Fruit fly (Drosophila melanogaster): ENCODE data around the gene Cpsf73.

DNA sequence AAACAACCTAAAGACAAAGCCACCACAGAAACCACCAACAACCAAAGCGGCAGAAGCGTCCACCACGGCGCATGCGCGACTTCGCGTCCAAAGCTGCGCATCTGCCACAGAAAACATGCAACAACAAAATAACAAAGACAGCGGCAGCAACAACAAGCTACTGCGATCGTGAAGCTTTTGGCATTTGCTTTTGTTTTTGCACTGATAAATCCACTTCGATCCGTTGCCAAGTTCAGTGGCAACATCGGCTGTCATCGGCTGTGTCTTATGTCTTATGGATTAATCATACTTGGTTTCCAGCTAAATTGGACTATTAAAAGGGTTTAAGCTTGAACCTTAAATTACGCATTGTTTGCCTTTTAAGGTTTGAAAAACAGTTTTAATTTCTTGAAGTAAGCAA lies 29.3 kb upstream of the Cpsf73 start, which contains the start of gene Muc91C:
- no peak for TF ChIP-seq CG9948 (tag; optimal IDR thresholded peaks at IDR 0.05)
- TF ChIP-seq fd96Ca (GFP tag; IDR thresholded peaks at IDR 0.05) = no peak
- no peak for TF ChIP-seq EcR (GFP tag; optimal IDR thresholded peaks at IDR 0.05)
- no peak for TF ChIP-seq CG10348 (GFP tag; IDR thresholded peaks at IDR 0.05)
- TF ChIP-seq CG32121 (GFP tag; IDR thresholded peaks at IDR 0.05) = no peak
- TF ChIP-seq CG34367 (tag; optimal IDR thresholded peaks at IDR 0.05) = no peak
- no peak for TF ChIP-seq CG4496 (GFP tag; IDR thresholded peaks at IDR 0.05)
- TF ChIP-seq Ets98B (GFP tag; IDR thresholded peaks at IDR 0.05) = no peak
- TF ChIP-seq rn (GFP tag; IDR thresholded peaks at IDR 0.05) = no peak
- TF ChIP-seq Snoo (tag; optimal IDR thresholded peaks at IDR 0.05) = no peak
- no peak for TF ChIP-seq D1 (tag; optimal IDR thresholded peaks at IDR 0.05)
- TF ChIP-seq CG12605 (GFP tag; IDR thresholded peaks at IDR 0.05) = no peak
- no peak for TF ChIP-seq gl (tag; optimal IDR thresholded peaks at IDR 0.05)
